Worm (Caenorhabditis elegans) whole organism, dauer: ENCODE results near the gene F40F9.10.

Experiments
- unc-62 ChIP-seq: sonication (generic microtip); optimal IDR thresholded peaks from 2 replicates; lab custom pipeline; 2017; ENCODE audit warnings: missing biosample characterization, missing genetic modification reagents, missing genetic modification characterization

F40F9.10 gene

ce11 chrV:9713532-9713931, at the start of gene F40F9.10:
F40F9.10 (minus strand) TSS chrV:9713632.
- TF ChIP-seq unc-62 (GFP tag; lab: Kevin White, UChicago): no peak

- no peak for TF ChIP-seq unc-62 (GFP tag; lab: Kevin White, UChicago)
Observed at ce11 chrV:9758437-9758836, 45.0 kb upstream of the F40F9.10 start.

ce11 chrV:9757884-9758283, 44.5 kb upstream of the F40F9.10 start, which contains the start of gene F58E6.11:
F58E6.11 (minus strand) TSS chrV:9757984.
- TF ChIP-seq unc-62 (GFP tag; lab: Kevin White, UChicago): no peak

- no peak for TF ChIP-seq unc-62 (GFP tag; lab: Kevin White, UChicago)
Observed at ce11 chrV:9756242-9756641, 42.8 kb upstream of the F40F9.10 start, which contains the start of gene hrg-3. hrg-3 (plus strand) TSS chrV:9756468.

- no peak for TF ChIP-seq unc-62 (GFP tag; lab: Kevin White, UChicago)
Observed at ce11 chrV:9755725-9756124, 42.3 kb upstream of the F40F9.10 start, which contains the start of gene F58E6.8. F58E6.8 (minus strand) TSS chrV:9755825.

- no peak for TF ChIP-seq unc-62 (GFP tag; lab: Kevin White, UChicago)
Observed at ce11 chrV:9754459-9754858, 41.0 kb upstream of the F40F9.10 start, which contains the start of gene F58E6.5. F58E6.5 (minus strand) TSS chrV:9754559.

- TF ChIP-seq unc-62 (GFP tag; lab: Kevin White, UChicago): no peak
Observed at ce11 chrV:9753554-9753953, 40.1 kb upstream of the F40F9.10 start.

- no peak for TF ChIP-seq unc-62 (GFP tag; lab: Kevin White, UChicago)
Observed at ce11 chrV:9752918-9753317, 39.5 kb upstream of the F40F9.10 start, which contains the start of gene F58E6.6. F58E6.6 (minus strand) TSS chrV:9753018.

ce11 chrV:9750308-9750707, 36.9 kb upstream of the F40F9.10 start, which contains the start of gene F58E6.4:
F58E6.4 (minus strand) TSS chrV:9750408.
- no peak for TF ChIP-seq unc-62 (GFP tag; lab: Kevin White, UChicago)

ce11 chrV:9744934-9745333, 31.5 kb upstream of the F40F9.10 start, which contains the start of gene F58E6.13:
F58E6.13 (plus strand) TSS chrV:9745234.
- TF ChIP-seq unc-62 (GFP tag; lab: Kevin White, UChicago): no peak

ce11 chrV:9740858-9741257, 27.4 kb upstream of the F40F9.10 start, which contains the start of gene sta-2:
sta-2 (plus strand) TSS chrV:9741206.
- TF ChIP-seq unc-62 (GFP tag; lab: Kevin White, UChicago): no peak

ce11 chrV:9739402-9739801, 26.0 kb upstream of the F40F9.10 start, which contains the start of gene marc-1:
marc-1 (plus strand) TSS chrV:9739702.
- TF ChIP-seq unc-62 (GFP tag; lab: Kevin White, UChicago): no peak

- no peak for TF ChIP-seq unc-62 (GFP tag; lab: Kevin White, UChicago)
Observed at ce11 chrV:9738077-9738705, 24.8 kb upstream of the F40F9.10 start.

- no peak for TF ChIP-seq unc-62 (GFP tag; lab: Kevin White, UChicago)
Observed at ce11 chrV:9737287-9737686, 23.9 kb upstream of the F40F9.10 start, which contains the start of gene aqp-4. aqp-4 (plus strand) TSS chrV:9737556.

ce11 chrV:9733920-9734454, 20.6 kb upstream of the F40F9.10 start, which contains the start of gene cal-7:
cal-7 (plus strand) TSS chrV:9734103.
- no peak for TF ChIP-seq unc-62 (GFP tag; lab: Kevin White, UChicago)

- TF ChIP-seq unc-62 (GFP tag; lab: Kevin White, UChicago): no peak
Observed at ce11 chrV:9731852-9732251, 18.4 kb upstream of the F40F9.10 start.
